Fruit fly (Drosophila melanogaster): ENCODE measurements around the gene CG34316.

The CG34316 gene

DNA sequence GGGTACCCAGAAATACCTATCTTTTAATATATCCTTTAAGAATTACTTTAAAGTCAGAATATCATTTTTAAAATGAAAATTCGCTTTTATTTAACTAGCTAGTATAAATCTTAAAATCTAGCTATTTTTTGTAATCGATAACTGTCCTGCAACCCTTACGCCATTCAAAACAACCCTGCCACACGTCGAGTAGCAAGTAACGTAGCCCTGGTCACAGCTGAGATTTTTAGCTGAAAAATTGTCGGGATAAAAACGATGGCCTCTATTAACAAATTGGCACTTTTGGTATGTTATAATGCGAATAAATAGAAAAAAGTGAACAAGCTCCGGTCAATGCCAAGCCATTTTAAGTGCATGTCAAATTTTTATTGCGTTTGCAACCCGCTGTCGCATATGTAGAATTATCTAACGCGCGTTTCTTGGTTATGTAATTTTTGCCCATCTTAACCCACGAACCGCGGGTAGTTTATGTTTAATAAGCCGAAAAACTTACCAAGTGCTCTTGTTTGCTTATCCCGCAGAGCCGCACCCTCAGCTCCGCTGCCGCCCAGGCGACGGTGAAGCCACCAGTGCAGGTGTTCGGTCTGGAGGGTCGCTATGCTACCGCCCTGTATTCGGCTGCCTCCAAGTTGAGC lies 35.1 kb downstream of the CG34316 start, which contains the start of gene ATPsynO (continued):
- no peak for TF ChIP-seq CG1647 (GFP tag; optimal IDR thresholded peaks at IDR 0.05)
- TF ChIP-seq dan (GFP tag; IDR thresholded peaks at IDR 0.05): no peak
- TF ChIP-seq gfzf (GFP tag; optimal IDR thresholded peaks at IDR 0.05): peak; percentile 46
- TF ChIP-seq pzg (GFP tag; optimal IDR thresholded peaks at IDR 0.05): peak; percentile 87
- TF ChIP-seq Deaf1 (tag; optimal IDR thresholded peaks at IDR 0.05): no peak
- TF ChIP-seq fd3F (GFP tag; optimal IDR thresholded peaks at IDR 0.05): no peak
- TF ChIP-seq repo (GFP tag; optimal IDR thresholded peaks at IDR 0.05): no peak
- TF ChIP-seq ftz-f1 (GFP tag; optimal IDR thresholded peaks at IDR 0.05): peak; percentile 36
- TF ChIP-seq CG6254 (GFP tag; optimal IDR thresholded peaks at IDR 0.05): no peak
- peak; percentile 43 for TF ChIP-seq CG12155 (GFP tag; optimal IDR thresholded peaks at IDR 0.05)
- TF ChIP-seq ewg (GFP tag; optimal IDR thresholded peaks at IDR 0.05): no peak
- no peak for TF ChIP-seq ara (GFP tag; IDR thresholded peaks at IDR 0.05)
- TF ChIP-seq CG6654 (GFP tag; optimal IDR thresholded peaks at IDR 0.05): no peak
- TF ChIP-seq lilli (GFP tag; optimal IDR thresholded peaks at IDR 0.05): peak; percentile 48
- TF ChIP-seq stwl (tag; optimal IDR thresholded peaks at IDR 0.05): peak; percentile 80
- no peak for TF ChIP-seq Bgb (GFP tag; IDR thresholded peaks at IDR 0.05; ENCODE audit: partially characterized antibody)
- no peak for TF ChIP-seq CG12104 (GFP tag; optimal IDR thresholded peaks at IDR 0.05)
- TF ChIP-seq nerfin-1 (tag; optimal IDR thresholded peaks at IDR 0.05): peak; percentile 17
- TF ChIP-seq knrl (GFP tag; IDR thresholded peaks at IDR 0.05; ENCODE audit: partially characterized antibody): no peak
- TF ChIP-seq phol (tag; optimal IDR thresholded peaks at IDR 0.05): peak; percentile 79
- peak; percentile 28 for TF ChIP-seq CG13624 (GFP tag; optimal IDR thresholded peaks at IDR 0.05)
- no peak for TF ChIP-seq en (GFP tag; optimal IDR thresholded peaks at IDR 0.05)
- no peak for TF ChIP-seq Hr39 (optimal IDR thresholded peaks at IDR 0.05)
- TF ChIP-seq Hey (tag; optimal IDR thresholded peaks at IDR 0.05): no peak
- TF ChIP-seq Pdp1 (GFP tag; optimal IDR thresholded peaks at IDR 0.05): peak in 1 of 2 experiments; percentile 99
- TF ChIP-seq CG9932 (GFP tag; IDR thresholded peaks at IDR 0.05): peak; percentile 22; the same call in 1 of the 2 replicates
- TF ChIP-seq org-1 (GFP tag; optimal IDR thresholded peaks at IDR 0.05): no peak
- no peak for TF ChIP-seq CG5953 (GFP tag; IDR thresholded peaks at IDR 0.05)
- TF ChIP-seq Asciz (GFP tag; optimal IDR thresholded peaks at IDR 0.05): no peak
- no peak for TF ChIP-seq dimm (GFP tag; IDR thresholded peaks at IDR 0.05)
- TF ChIP-seq so (GFP tag; IDR thresholded peaks at IDR 0.05): no peak
- no peak for TF ChIP-seq Vsx1 (GFP tag; optimal IDR thresholded peaks at IDR 0.05)
- 0 out of 2 replicates have a peak, but pooled peaks have one; percentile 7 for TF ChIP-seq CG32532 (GFP tag; IDR thresholded peaks at IDR 0.05)
- no peak for TF ChIP-seq NC2α (GFP tag; optimal IDR thresholded peaks at IDR 0.05)
- peak; percentile 56 for TF ChIP-seq Nf-YC (tag; optimal IDR thresholded peaks at IDR 0.05)
- TF ChIP-seq CG17829 (tag; optimal IDR thresholded peaks at IDR 0.05): peak; percentile 69
- peak; percentile 71 for TF ChIP-seq sens-2 (GFP tag; IDR thresholded peaks at IDR 0.05)
- TF ChIP-seq Mes4 (GFP tag; optimal IDR thresholded peaks at IDR 0.05): no peak
- no peak for TF ChIP-seq CG31365 (tag; optimal IDR thresholded peaks at IDR 0.05)
- peak; percentile 11 for TF ChIP-seq pho (GFP tag; optimal IDR thresholded peaks at IDR 0.05)
- TF ChIP-seq Dll (GFP tag; IDR thresholded peaks at IDR 0.05; ENCODE audit: partially characterized antibody): 0 out of 4 replicates have a peak, but pooled peaks have one; percentile 29
- no peak for TF ChIP-seq fd64A (GFP tag; optimal IDR thresholded peaks at IDR 0.05)
- no peak for TF ChIP-seq CG8944 (GFP tag; optimal IDR thresholded peaks at IDR 0.05)
- TF ChIP-seq CG1602 (GFP tag; optimal IDR thresholded peaks at IDR 0.05): no peak
- TF ChIP-seq Ravus (GFP tag; IDR thresholded peaks at IDR 0.05): no peak
- TF ChIP-seq nmo (GFP tag; optimal IDR thresholded peaks at IDR 0.05): peak; percentile 63
- peak; percentile 62 for TF ChIP-seq CG12659 (GFP tag; optimal IDR thresholded peaks at IDR 0.05)
- no peak for TF ChIP-seq peb (GFP tag; IDR thresholded peaks at IDR 0.05)
- no peak for TF ChIP-seq CG10431 (GFP tag; optimal IDR thresholded peaks at IDR 0.05)
- TF ChIP-seq Hr51 (GFP tag; optimal IDR thresholded peaks at IDR 0.05): no peak

All from whole organism, embryonic.